Fruit fly (Drosophila melanogaster): ENCODE results near the gene ro.

The ro gene

dm6 chr3R:26875544-26876027, 5.4 kb downstream of the ro start, which contains the start of gene Rb97D (continued):
- peak; percentile 53 for TF ChIP-seq CG4404 (GFP tag; IDR thresholded peaks at IDR 0.05)
- no peak for TF ChIP-seq CG3726 (GFP tag; IDR thresholded peaks at IDR 0.05)
- no peak for TF ChIP-seq tll (GFP tag; optimal IDR thresholded peaks at IDR 0.05)
- TF ChIP-seq twi (tag; optimal IDR thresholded peaks at IDR 0.05) = peak; percentile 63
- TF ChIP-seq CG2712 (tag; optimal IDR thresholded peaks at IDR 0.05) = peak; percentile 79
- no peak for TF ChIP-seq Vsx1 (GFP tag; optimal IDR thresholded peaks at IDR 0.05)
- TF ChIP-seq fru (optimal IDR thresholded peaks at IDR 0.05) = no peak
- 0 out of 2 replicates have a peak, but pooled peaks have one; percentile 46 for TF ChIP-seq stc (GFP tag; IDR thresholded peaks at IDR 0.05)
- TF ChIP-seq CG6791 (GFP tag; IDR thresholded peaks at IDR 0.05; ENCODE audit: partially characterized antibody) = peak; percentile 85
- TF ChIP-seq ERR (GFP tag; optimal IDR thresholded peaks at IDR 0.05) = no peak
- peak; percentile 57 for TF ChIP-seq nerfin-2 (GFP tag; IDR thresholded peaks at IDR 0.05; ENCODE audit: partially characterized antibody)
- TF ChIP-seq HmgD (GFP tag; optimal IDR thresholded peaks at IDR 0.05) = peak; percentile 26
- TF ChIP-seq Rfx (GFP tag; IDR thresholded peaks at IDR 0.05) = peak; percentile 85
- peak; percentile 89 for TF ChIP-seq gsb-n (tag; optimal IDR thresholded peaks at IDR 0.05)
- no peak for TF ChIP-seq cad (GFP tag; optimal IDR thresholded peaks at IDR 0.05)
- TF ChIP-seq aop (GFP tag; IDR thresholded peaks at IDR 0.05) = no peak
- TF ChIP-seq CG8765 (GFP tag; IDR thresholded peaks at IDR 0.05) = peak; percentile 40; the same call in 1 of the 2 replicates
- TF ChIP-seq Dll (GFP tag; IDR thresholded peaks at IDR 0.05; ENCODE audit: partially characterized antibody) = peak; percentile 93
- no peak for TF ChIP-seq Hr39 (optimal IDR thresholded peaks at IDR 0.05)
- TF ChIP-seq CG7839 (tag; optimal IDR thresholded peaks at IDR 0.05) = peak; percentile 74
- peak; percentile 30 for TF ChIP-seq CG10431 (GFP tag; optimal IDR thresholded peaks at IDR 0.05)
- peak; percentile 74 for TF ChIP-seq MBD-R2 (GFP tag; IDR thresholded peaks at IDR 0.05)
- TF ChIP-seq B-H1 (GFP tag; IDR thresholded peaks at IDR 0.05) = no peak; the same call in 1 of the 3 replicates
- peak; percentile 62 for TF ChIP-seq CG9876 (GFP tag; optimal IDR thresholded peaks at IDR 0.05)
- peak; percentile 64 for TF ChIP-seq CG31224 (GFP tag; IDR thresholded peaks at IDR 0.05)
- no peak for TF ChIP-seq CG3838 (GFP tag; optimal IDR thresholded peaks at IDR 0.05)
- TF ChIP-seq Sin3A (optimal IDR thresholded peaks at IDR 0.05) = peak; percentile 26
- TF ChIP-seq dan (GFP tag; IDR thresholded peaks at IDR 0.05) = no peak
- TF ChIP-seq CG16863 (GFP tag; optimal IDR thresholded peaks at IDR 0.05) = peak; percentile 60
- TF ChIP-seq CG1792 (GFP tag; optimal IDR thresholded peaks at IDR 0.05) = peak; percentile 45
- peak; percentile 91 for TF ChIP-seq CG2129 (GFP tag; IDR thresholded peaks at IDR 0.05; ENCODE audit: partially characterized antibody)
- peak; percentile 29 for TF ChIP-seq oc (tag; optimal IDR thresholded peaks at IDR 0.05)
- peak; percentile 19 for TF ChIP-seq CG6654 (GFP tag; optimal IDR thresholded peaks at IDR 0.05)
- no peak for TF ChIP-seq CG10565 (GFP tag; optimal IDR thresholded peaks at IDR 0.05)
- TF ChIP-seq CG8290 (GFP tag; optimal IDR thresholded peaks at IDR 0.05) = peak; percentile 35
- peak in 1 of 2 experiments; percentile 67 for TF ChIP-seq CG8290 (tag; optimal IDR thresholded peaks at IDR 0.05)
- peak; percentile 35 for TF ChIP-seq CG12071 (GFP tag; optimal IDR thresholded peaks at IDR 0.05)
- no peak for TF ChIP-seq Dfd (GFP tag; optimal IDR thresholded peaks at IDR 0.05)
- TF ChIP-seq CG17328 (GFP tag; IDR thresholded peaks at IDR 0.05) = peak; percentile 78
- TF ChIP-seq unpg (GFP tag; optimal IDR thresholded peaks at IDR 0.05) = peak; percentile 74
- TF ChIP-seq CG9817 (tag; optimal IDR thresholded peaks at IDR 0.05) = peak; percentile 71
- peak; percentile 75 for TF ChIP-seq HLH54F (GFP tag; optimal IDR thresholded peaks at IDR 0.05)
- TF ChIP-seq Oaz (GFP tag; IDR thresholded peaks at IDR 0.05) = no peak
- TF ChIP-seq CG32767 (GFP tag; IDR thresholded peaks at IDR 0.05) = peak; percentile 70
- TF ChIP-seq rib (GFP tag; IDR thresholded peaks at IDR 0.05) = no peak
- peak; percentile 48 for TF ChIP-seq CG12942 (GFP tag; optimal IDR thresholded peaks at IDR 0.05)
- TF ChIP-seq peb (GFP tag; IDR thresholded peaks at IDR 0.05) = peak; percentile 37; the same call in 1 of the 2 replicates
- peak; percentile 17 for TF ChIP-seq CG9797 (GFP tag; optimal IDR thresholded peaks at IDR 0.05)
- peak; percentile 48 for TF ChIP-seq Sox100B (GFP tag; optimal IDR thresholded peaks at IDR 0.05)
- peak; percentile 79 for TF ChIP-seq Meics (GFP tag; optimal IDR thresholded peaks at IDR 0.05)
- peak; percentile 79 for TF ChIP-seq Hsf (GFP tag; optimal IDR thresholded peaks at IDR 0.05)
- TF ChIP-seq NC2β (GFP tag; optimal IDR thresholded peaks at IDR 0.05) = peak; percentile 47

All from whole organism, embryonic.